Worm (Caenorhabditis elegans) whole organism, dauer: ENCODE measurements around the gene F36H5.13.
"Not testable (repeated sequence)": the region's sequence is repeated elsewhere in the genome, so short reads cannot be mapped to it uniquely, and the experiment has no call there.

Experiments
- unc-62 ChIP-seq: sonication (generic microtip); optimal IDR thresholded peaks from 2 replicates; lab custom pipeline; 2017; ENCODE audit warnings: missing biosample characterization, missing genetic modification reagents, missing genetic modification characterization

F36H5.13 gene

DNA sequence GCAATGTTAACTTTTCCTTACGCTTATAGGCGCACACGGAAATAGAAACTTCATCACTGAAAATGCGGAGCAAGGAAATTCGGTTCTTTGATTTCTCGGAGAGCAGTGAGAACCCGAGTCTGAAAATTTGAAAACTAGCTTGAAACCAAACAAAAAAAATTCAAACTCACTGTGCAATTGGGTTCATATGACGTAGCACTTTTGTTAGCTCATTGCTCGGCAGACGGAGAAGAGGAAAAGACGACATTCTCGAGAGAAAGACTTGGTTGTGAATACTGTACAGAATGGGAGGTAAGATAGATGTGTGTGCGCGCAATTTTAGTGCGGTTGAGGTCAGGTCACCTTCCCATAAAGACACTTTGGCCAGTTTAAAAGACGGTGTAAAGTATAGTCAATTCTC, at the start of gene F36H5.13, which contains the start of gene F36H5.8:
Gene F36H5.13, minus strand, starts transcription at position 101 of the 400 bp plus-strand sequence.
Gene F36H5.8, minus strand, starts transcription at position 274 of the 400 bp plus-strand sequence.
- no peak for TF ChIP-seq unc-62 (GFP tag; lab: Kevin White, UChicago)

DNA sequence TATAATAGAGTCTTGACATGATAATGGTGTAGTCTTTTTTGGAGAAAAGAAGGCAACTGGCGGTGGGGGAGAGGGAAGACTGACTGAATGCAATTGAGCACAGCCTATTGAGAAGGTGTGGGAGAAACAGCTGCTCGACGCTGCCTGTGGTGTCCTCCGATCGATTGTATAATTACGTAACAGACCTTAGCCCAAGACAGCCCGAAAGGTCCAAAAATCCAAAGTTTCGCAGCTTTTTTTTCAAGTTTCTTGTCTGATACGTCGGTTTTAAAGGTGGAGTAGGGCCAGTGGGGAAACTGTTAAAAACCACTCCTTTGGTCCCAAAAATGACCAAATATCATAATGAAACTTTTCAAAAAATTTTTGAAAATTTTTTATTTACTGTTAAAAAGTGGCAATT, 37.8 kb upstream of the F36H5.13 start, which contains the start of the genes C08F1.6 and fbxb-13:
Gene C08F1.6, minus strand, starts transcription at position 101 of the 400 bp plus-strand sequence.
Gene fbxb-13, plus strand, starts transcription at position 191 of the 400 bp plus-strand sequence.
- no peak for TF ChIP-seq unc-62 (GFP tag; lab: Kevin White, UChicago)

- no peak for TF ChIP-seq unc-62 (GFP tag; lab: Kevin White, UChicago)
Observed at ce11 chrII:1787208-1787607, 36.9 kb upstream of the F36H5.13 start.

DNA sequence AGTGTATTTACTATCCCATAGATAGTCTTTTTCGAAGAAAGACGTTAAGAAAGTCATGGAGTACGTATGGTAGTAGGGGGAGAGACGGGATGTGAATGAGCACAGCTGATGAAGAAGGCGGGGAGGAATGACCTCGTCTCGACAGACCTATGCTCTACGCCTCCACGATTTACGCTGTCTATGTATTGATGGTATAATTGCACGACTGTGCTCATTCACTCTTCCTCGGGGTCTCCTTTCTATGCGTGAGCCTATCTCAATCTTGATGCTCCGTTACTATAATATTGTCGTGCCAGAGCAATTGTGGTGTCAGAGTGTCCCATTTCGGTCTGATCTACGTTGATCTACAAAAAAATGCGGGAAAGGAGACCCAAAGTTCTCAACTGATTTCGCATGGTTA, 35.9 kb upstream of the F36H5.13 start, which contains the start of gene C08F1.10:
Gene C08F1.10, minus strand, starts transcription at position 101 of the 400 bp plus-strand sequence.
- no peak for TF ChIP-seq unc-62 (GFP tag; lab: Kevin White, UChicago)

DNA sequence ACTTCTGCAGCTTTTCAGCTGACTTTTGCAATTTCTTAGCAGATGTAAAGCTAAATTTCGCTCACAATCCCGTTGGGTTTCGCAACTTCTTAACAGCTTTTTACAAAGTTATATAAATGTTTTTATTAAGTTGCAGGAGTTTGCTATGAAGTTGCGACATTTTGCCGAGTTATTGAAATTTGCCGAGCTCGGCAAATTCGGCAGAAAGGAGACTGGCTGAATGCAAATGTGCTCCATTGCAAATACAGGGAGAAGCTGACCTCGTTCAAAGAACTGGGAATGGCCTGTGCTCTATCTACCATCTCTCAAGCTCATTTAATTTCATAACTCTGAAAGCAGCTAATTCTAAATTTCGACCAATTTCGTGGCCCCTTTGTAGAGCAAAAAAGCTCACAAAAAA, 34.5 kb upstream of the F36H5.13 start, which contains the start of gene C08F1.11:
Gene C08F1.11, minus strand, starts transcription at position 101 of the 400 bp plus-strand sequence.
- no peak for TF ChIP-seq unc-62 (GFP tag; lab: Kevin White, UChicago)

DNA sequence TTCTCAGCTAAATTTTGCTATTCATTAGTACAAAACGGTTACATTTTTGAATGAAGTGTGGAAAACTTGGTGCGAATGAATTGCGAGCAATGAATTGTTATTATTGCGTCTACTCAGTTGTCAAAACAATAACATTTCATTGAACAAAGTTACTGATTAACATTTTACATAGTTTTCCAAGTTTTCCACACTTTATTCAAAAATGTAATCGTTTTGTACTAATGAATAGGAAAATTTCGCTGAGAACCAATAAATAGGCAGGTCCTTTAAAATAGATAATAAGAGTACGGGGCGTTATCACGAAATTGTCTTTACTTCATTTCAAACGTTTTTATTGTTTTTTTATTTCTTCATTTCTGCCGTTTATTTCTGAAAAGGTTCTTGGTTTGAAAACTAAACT, 32.2 kb upstream of the F36H5.13 start, which contains the start of gene math-4:
Gene math-4, minus strand, starts transcription at position 101 of the 400 bp plus-strand sequence.
- TF ChIP-seq unc-62 (GFP tag; lab: Kevin White, UChicago): no peak

- TF ChIP-seq unc-62 (GFP tag; lab: Kevin White, UChicago): not testable (repeated sequence)
Observed at ce11 chrII:1775234-1775633, 24.9 kb upstream of the F36H5.13 start, which contains the start of gene F36H5.14. Gene F36H5.14 (plus strand): TSS chrII:1775534.

DNA sequence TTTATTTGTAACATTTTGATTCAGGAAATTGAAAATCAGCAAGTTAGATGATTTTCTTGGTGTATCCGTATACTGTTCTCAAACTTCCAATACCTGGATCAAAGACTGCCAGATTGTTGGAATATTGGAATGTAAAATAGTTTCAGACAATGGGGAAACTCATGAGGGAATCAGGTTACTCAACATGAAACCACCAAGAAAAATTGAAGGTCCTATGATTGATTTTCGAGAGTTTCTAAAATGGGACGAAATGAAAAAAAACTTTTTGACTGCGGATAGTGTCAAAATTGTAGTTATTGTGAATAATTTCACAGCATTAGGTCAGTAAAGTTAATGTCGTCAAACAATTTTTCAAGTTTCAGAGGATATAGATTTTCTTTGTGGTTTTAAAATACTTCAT, 21.5 kb upstream of the F36H5.13 start, which contains the start of gene math-3:
Gene math-3, plus strand, starts transcription at position 301 of the 400 bp plus-strand sequence.
- TF ChIP-seq unc-62 (GFP tag; lab: Kevin White, UChicago): no peak

DNA sequence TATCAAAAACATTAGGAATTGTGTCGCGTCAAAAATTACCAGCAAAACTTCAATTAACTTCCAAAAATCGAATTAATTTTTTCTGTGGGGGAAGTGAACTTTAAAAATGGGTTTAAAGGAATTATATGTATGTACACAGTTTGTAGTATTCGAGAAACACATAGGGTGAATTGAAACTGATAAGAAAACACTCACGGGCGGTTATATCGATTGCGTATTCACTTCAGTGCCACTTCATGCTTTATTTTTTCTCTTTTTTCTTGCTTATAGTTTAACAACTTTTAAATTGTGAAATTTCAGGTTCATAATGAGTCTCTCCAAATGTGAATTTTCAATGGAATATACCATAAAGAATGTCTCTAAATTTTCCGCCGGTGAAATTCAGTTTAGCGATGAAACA, 21.0 kb upstream of the F36H5.13 start, which contains the start of gene math-26:
Gene math-26, plus strand, starts transcription at position 301 of the 400 bp plus-strand sequence.
- TF ChIP-seq unc-62 (GFP tag; lab: Kevin White, UChicago): not testable (repeated sequence)

- no peak for TF ChIP-seq unc-62 (GFP tag; lab: Kevin White, UChicago)
Observed at ce11 chrII:1766715-1767114, 16.4 kb upstream of the F36H5.13 start.

ce11 chrII:1763072-1763471, 12.8 kb upstream of the F36H5.13 start, which contains the start of gene math-28:
Gene math-28 (plus strand): TSS chrII:1763372.
- TF ChIP-seq unc-62 (GFP tag; lab: Kevin White, UChicago): no peak

- no peak for TF ChIP-seq unc-62 (GFP tag; lab: Kevin White, UChicago)
Observed at ce11 chrII:1761564-1761963, 11.3 kb upstream of the F36H5.13 start, which contains the start of gene F36H5.4. Gene F36H5.4 (plus strand): TSS chrII:1761864.

DNA sequence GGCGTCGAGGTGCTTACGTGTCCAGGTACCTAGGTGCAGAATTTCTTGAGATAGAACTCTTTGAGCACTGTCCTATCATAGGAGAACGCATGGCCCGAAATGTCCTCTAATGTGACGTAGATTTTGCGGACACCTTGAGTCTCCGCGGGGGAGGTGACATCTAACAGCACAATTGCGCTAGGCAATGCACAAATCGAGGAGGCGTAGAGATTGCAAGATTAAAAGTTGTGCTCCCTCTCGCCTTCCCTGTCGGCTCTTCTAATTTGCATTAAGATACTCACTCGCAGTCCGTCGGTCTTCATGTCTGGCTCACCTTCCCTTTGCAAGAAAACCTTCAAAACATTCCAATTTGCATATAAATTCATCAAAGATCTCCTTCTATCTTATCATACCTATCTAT, 9.3 kb upstream of the F36H5.13 start, which contains the start of gene F36H5.18:
Gene F36H5.18, plus strand, starts transcription at position 301 of the 400 bp plus-strand sequence.
- TF ChIP-seq unc-62 (GFP tag; lab: Kevin White, UChicago): no peak

DNA sequence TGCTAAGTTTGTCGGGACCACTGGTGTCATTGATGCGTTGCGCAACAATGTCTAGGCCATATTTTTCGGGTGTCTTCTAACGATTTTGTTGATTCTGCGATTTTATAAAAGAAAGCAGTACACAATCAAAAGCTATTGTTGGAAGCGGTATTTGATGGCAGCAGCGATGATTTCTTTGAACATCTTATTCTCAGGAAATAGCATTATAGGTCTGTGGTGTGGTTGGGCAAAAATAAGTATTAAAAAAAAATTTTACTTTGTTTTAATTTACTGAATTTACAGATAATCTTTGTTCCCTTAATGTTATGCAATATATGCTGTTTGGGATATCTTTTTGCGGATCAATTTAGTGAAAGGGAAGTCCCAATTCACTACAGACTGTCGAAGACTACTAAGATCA, 6.7 kb upstream of the F36H5.13 start, which contains the start of gene F36H5.10:
Gene F36H5.10, plus strand, starts transcription at position 301 of the 400 bp plus-strand sequence.
- TF ChIP-seq unc-62 (GFP tag; lab: Kevin White, UChicago): no peak

DNA sequence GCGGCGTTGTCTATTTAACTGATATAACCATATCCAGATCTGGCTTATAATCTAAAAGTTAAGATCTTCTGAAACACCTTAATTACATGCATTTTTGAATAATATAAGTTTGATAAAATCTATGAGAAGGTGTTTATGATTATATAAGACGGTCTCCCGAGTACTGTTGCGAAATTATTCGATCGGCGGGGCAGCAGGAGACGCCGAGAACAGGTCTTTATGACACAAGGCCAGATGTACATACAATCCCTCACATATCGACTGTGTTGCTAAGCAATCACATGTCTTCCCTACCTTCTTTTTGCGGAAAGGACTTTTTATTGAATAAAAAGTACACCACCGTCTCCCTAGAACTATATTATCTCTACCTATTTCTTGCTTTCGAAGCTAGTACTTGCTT, 6.3 kb upstream of the F36H5.13 start, which contains the start of gene fbxb-53:
Gene fbxb-53, plus strand, starts transcription at position 301 of the 400 bp plus-strand sequence.
- TF ChIP-seq unc-62 (GFP tag; lab: Kevin White, UChicago): no peak

DNA sequence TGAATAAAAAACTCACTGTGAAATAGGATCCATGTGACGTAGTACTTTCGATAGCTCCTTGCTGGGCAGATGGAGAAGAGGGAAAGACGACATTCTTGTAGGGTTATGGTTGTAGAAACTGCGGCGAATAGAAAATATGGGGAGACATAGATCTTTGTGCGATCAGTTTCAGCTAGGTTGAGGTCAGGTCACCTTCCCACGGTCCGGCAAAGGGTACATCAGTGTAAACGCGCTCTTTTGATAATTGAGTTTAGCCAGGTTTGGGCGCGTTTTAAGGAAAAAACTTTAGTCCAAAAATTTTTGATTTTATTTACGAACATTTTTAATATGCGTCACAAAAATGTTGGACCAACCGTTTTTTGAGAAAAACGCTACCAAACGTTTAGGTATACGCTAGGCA, 5.8 kb upstream of the F36H5.13 start, which contains the start of gene F36H5.17:
Gene F36H5.17, minus strand, starts transcription at position 101 of the 400 bp plus-strand sequence.
- no peak for TF ChIP-seq unc-62 (GFP tag; lab: Kevin White, UChicago)
